Fruit fly (Drosophila melanogaster): ENCODE measurements around the gene Zmynd10.

The Zmynd10 gene

dm6 chr3L:13006490-13006889, 19.7 kb downstream of the Zmynd10 start, which contains the start of gene CG11263 (continued):
- TF ChIP-seq aop (GFP tag; IDR thresholded peaks at IDR 0.05) (no peak), CG16813 (GFP tag; IDR thresholded peaks at IDR 0.05; ENCODE audit: partially characterized antibody) (peak; percentile 86), CG13624 (GFP tag; optimal IDR thresholded peaks at IDR 0.05) (peak; percentile 65), CG13287 (GFP tag; IDR thresholded peaks at IDR 0.05; ENCODE audit: partially characterized antibody) (peak; percentile 89), Hr78 (GFP tag; optimal IDR thresholded peaks at IDR 0.05) (no peak), Xbp1 (GFP tag; optimal IDR thresholded peaks at IDR 0.05) (peak; percentile 73), CG9797 (GFP tag; optimal IDR thresholded peaks at IDR 0.05) (no peak), ato (GFP tag; IDR thresholded peaks at IDR 0.05; ENCODE audit: partially characterized antibody) (peak; percentile 90), Six4 (GFP tag; optimal IDR thresholded peaks at IDR 0.05) (peak; percentile 6), schlank (tag; optimal IDR thresholded peaks at IDR 0.05) (no peak), CG32767 (GFP tag; IDR thresholded peaks at IDR 0.05) (no peak), Lpt (GFP tag; optimal IDR thresholded peaks at IDR 0.05) (no peak), az2 (GFP tag; optimal IDR thresholded peaks at IDR 0.05) (peak; percentile 36), Oli (tag; optimal IDR thresholded peaks at IDR 0.05) (peak; percentile 20), CG6654 (GFP tag; optimal IDR thresholded peaks at IDR 0.05) (no peak), mam (GFP tag; optimal IDR thresholded peaks at IDR 0.05) (peak; percentile 71), ATbp (GFP tag; optimal IDR thresholded peaks at IDR 0.05) (no peak), inv (GFP tag; IDR thresholded peaks at IDR 0.05; ENCODE audit: partially characterized antibody) (peak; percentile 74), Gug (GFP tag; IDR thresholded peaks at IDR 0.05) (peak; percentile 53; the same call in 1 of the 4 replicates), ttk (GFP tag; IDR thresholded peaks at IDR 0.05) (no peak), Antp (GFP tag; optimal IDR thresholded peaks at IDR 0.05) (peak; percentile 67), Awh (GFP tag; IDR thresholded peaks at IDR 0.05) (no peak), Fer1 (GFP tag; optimal IDR thresholded peaks at IDR 0.05) (peak; percentile 35), CG12659 (GFP tag; optimal IDR thresholded peaks at IDR 0.05) (peak; percentile 43), Drgx (GFP tag; IDR thresholded peaks at IDR 0.05) (no peak), danr (GFP tag; IDR thresholded peaks at IDR 0.05) (no peak), CG1647 (GFP tag; optimal IDR thresholded peaks at IDR 0.05) (peak; percentile 58), CHES-1-like (GFP tag; optimal IDR thresholded peaks at IDR 0.05) (peak; percentile 45), sna (GFP tag; IDR thresholded peaks at IDR 0.05; ENCODE audit: partially characterized antibody) (no peak; the same call in none of the 2 replicates), gce (GFP tag; IDR thresholded peaks at IDR 0.05) (no peak), H15 (GFP tag; IDR thresholded peaks at IDR 0.05) (no peak), chinmo (GFP tag; IDR thresholded peaks at IDR 0.05; ENCODE audit: partially characterized antibody) (peak; percentile 77; the same call in 2 of the 4 replicates), CG1832 (GFP tag; optimal IDR thresholded peaks at IDR 0.05) (no peak), CG1602 (GFP tag; optimal IDR thresholded peaks at IDR 0.05) (peak; percentile 1), CG14710 (tag; optimal IDR thresholded peaks at IDR 0.05) (no peak), CG2202 (tag; optimal IDR thresholded peaks at IDR 0.05) (no peak), tll (GFP tag; optimal IDR thresholded peaks at IDR 0.05) (no peak), repo (GFP tag; optimal IDR thresholded peaks at IDR 0.05) (peak; percentile 7), CG11093 (GFP tag; IDR thresholded peaks at IDR 0.05) (no peak), bab2 (GFP tag; optimal IDR thresholded peaks at IDR 0.05) (peak; percentile 50), insv (GFP tag; optimal IDR thresholded peaks at IDR 0.05) (no peak), CG31224 (GFP tag; IDR thresholded peaks at IDR 0.05) (peak; percentile 15; the same call in 1 of the 2 replicates), z (GFP tag; IDR thresholded peaks at IDR 0.05) (no peak), Lim3 (GFP tag; IDR thresholded peaks at IDR 0.05) (no peak), prd (optimal IDR thresholded peaks at IDR 0.05) (no peak), prd (GFP tag; IDR thresholded peaks at IDR 0.05) (peak; percentile 52; the same call in 1 of the 3 replicates), CG10979 (tag; optimal IDR thresholded peaks at IDR 0.05) (no peak), CG3726 (GFP tag; IDR thresholded peaks at IDR 0.05) (no peak), Camta (GFP tag; optimal IDR thresholded peaks at IDR 0.05) (peak; percentile 33), sc (optimal IDR thresholded peaks at IDR 0.05) (no peak), sc (GFP tag; optimal IDR thresholded peaks at IDR 0.05) (no peak)
